Worm (Caenorhabditis elegans) whole organism, L1 larva: ENCODE results near the gene Y75B12A.2.

Source experiments
- C34B4.2 ChIP-seq: sonication (generic microtip); optimal IDR thresholded peaks from 2 replicates; lab custom pipeline; 2017; ENCODE audit warnings: mild to moderate bottlenecking, missing genetic modification characterization, missing compliant biosample characterization
- mdl-1 ChIP-seq, 2 experiments: fragments of 150-350 bp; optimal IDR thresholded peaks; 2 replicates each; lab custom pipeline; 2014 to 2017; ENCODE audit warnings: missing biosample characterization in 2 of 2, missing genetic modification characterization in 2 of 2, inconsistent platforms in 1 of 2
- pqm-1 ChIP-seq: sonication (generic microtip); optimal IDR thresholded peaks from 3 replicates; lab custom pipeline; 2017; ENCODE audit warnings: missing biosample characterization, missing genetic modification characterization

DNA sequence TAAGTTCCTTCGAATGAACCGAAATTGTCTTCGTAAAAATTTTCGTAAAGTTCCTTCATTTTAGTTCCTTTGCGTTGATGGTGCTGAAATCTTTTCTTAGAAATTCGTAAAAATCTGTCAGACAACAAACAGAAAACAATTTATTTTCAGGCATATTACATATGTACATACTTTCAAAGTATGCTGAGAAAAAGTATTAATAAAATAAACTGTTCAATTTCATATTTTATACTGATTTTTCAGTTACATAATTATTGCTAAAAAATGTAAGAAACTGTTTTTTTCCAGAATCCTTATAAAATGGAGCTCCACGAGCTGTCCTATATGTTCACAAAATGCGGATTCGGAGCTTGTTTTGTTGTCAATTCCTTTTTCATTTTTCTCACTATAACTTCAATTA lies 49.3 kb downstream of the Y75B12A.2 start, which contains the start of gene str-45:
- TF ChIP-seq mdl-1 (tag; optimal IDR thresholded peaks at IDR 0.05; lab: Kevin White, UChicago) (no peak), C34B4.2 (tag; lab: Kevin White, UChicago) (no peak), pqm-1 (tag; lab: Kevin White, UChicago) (no peak)
